Fruit fly (Drosophila melanogaster) whole organism, wandering third instar larva: ENCODE data around the gene obst-H.

Experiments used
- Abd-B ChIP-seq: fragments of >200 bp; optimal IDR thresholded peaks from 2 replicates; lab custom pipeline; 2017; ENCODE audit warnings: missing biosample characterization, missing genetic modification characterization
- Jra ChIP-seq: sonication (Bioruptor generic); optimal IDR thresholded peaks from 2 replicates; lab custom pipeline; 2016; ENCODE audit warnings: missing biosample characterization, missing genetic modification characterization
- br ChIP-seq: fragments of 200-800 bp; sonication (Bioruptor generic); optimal IDR thresholded peaks from 2 replicates; lab custom pipeline; 2016; ENCODE audit warnings: missing biosample characterization, missing genetic modification characterization
- h ChIP-seq: fragments of 200-800 bp; sonication (Bioruptor generic); optimal IDR thresholded peaks from 3 replicates; lab custom pipeline; 2016; ENCODE audit warnings: missing biosample characterization, mild to moderate bottlenecking, missing genetic modification characterization

- TF ChIP-seq Abd-B (GFP tag; lab: Kevin White, UChicago) (no peak), h (peak; percentile 24), br (GFP tag; lab: Kevin White, UChicago) (peak; percentile 45), Jra (GFP tag; lab: Kevin White, UChicago) (peak; percentile 76)
Measured at dm6 chr3L:15553993-15554644, 25.1 kb upstream of the obst-H start, which contains the start of gene AGO2.
